Worm (Caenorhabditis elegans) whole organism, L2 larva: ENCODE measurements around the gene K08D8.11.
A peak's percentile ranks its signal among the peaks of the same experiment; 100 is the strongest.

Experiments
- C34F6.9 ChIP-seq: fragments of 150-350 bp; optimal IDR thresholded peaks from 2 replicates; lab custom pipeline; 2014; ENCODE audit warnings: missing biosample characterization, missing genetic modification characterization
- R02D3.7 ChIP-seq: fragments of 150-350 bp; optimal IDR thresholded peaks from 2 replicates; lab custom pipeline; 2014; ENCODE audit warnings: missing biosample characterization, missing genetic modification characterization
- blmp-1 ChIP-seq: sonication (generic microtip); optimal IDR thresholded peaks from 2 replicates; lab custom pipeline; 2017; ENCODE audit warnings: missing genetic modification characterization, mild to moderate bottlenecking, missing compliant biosample characterization, antibody characterized with exemption, moderate library complexity; ENCODE audit not compliant: insufficient read depth
- crh-2 ChIP-seq: sonication (generic microtip); optimal IDR thresholded peaks from 2 replicates; lab custom pipeline; 2017; ENCODE audit warnings: missing biosample characterization, missing genetic modification characterization
- dmd-4 ChIP-seq: sonication (generic microtip); optimal IDR thresholded peaks from 2 replicates; lab custom pipeline; 2017; ENCODE audit warnings: missing biosample characterization, missing genetic modification characterization
- elt-3 ChIP-seq: sonication (generic microtip); optimal IDR thresholded peaks from 2 replicates; lab custom pipeline; 2017; ENCODE audit warnings: missing biosample characterization, missing genetic modification characterization
- fos-1 ChIP-seq: fragments of 150-350 bp; optimal IDR thresholded peaks from 2 replicates; lab custom pipeline; 2014; ENCODE audit warnings: missing biosample characterization, missing genetic modification characterization
- lsy-2 ChIP-seq, 2 experiments: fragments of 150-350 bp in 1 of 2; sonication (generic microtip) in 1 of 2; optimal IDR thresholded peaks; 2 replicates each; lab custom pipeline; 2014 to 2017; ENCODE audit warnings: missing biosample characterization in 2 of 2, missing genetic modification characterization in 2 of 2
- mbf-1 ChIP-seq: sonication (generic microtip); optimal IDR thresholded peaks from 2 replicates; lab custom pipeline; 2017; ENCODE audit warnings: missing biosample characterization, missing genetic modification characterization
- mdl-1 ChIP-seq, 2 experiments: fragments of 150-350 bp in 1 of 2; sonication (generic microtip) in 1 of 2; optimal IDR thresholded peaks; 2 replicates each; lab custom pipeline; 2017; ENCODE audit warnings: missing biosample characterization in 2 of 2, missing genetic modification characterization in 2 of 2
- nhr-23 ChIP-seq: fragments of 150-350 bp; optimal IDR thresholded peaks from 2 replicates; lab custom pipeline; 2014; ENCODE audit warnings: missing biosample characterization, missing genetic modification reagents, missing genetic modification characterization
- nhr-77 ChIP-seq: fragments of 150-350 bp; optimal IDR thresholded peaks from 2 replicates; lab custom pipeline; 2014; ENCODE audit warnings: missing biosample characterization, missing genetic modification characterization
- sem-4 ChIP-seq: fragments of 150-350 bp; optimal IDR thresholded peaks from 2 replicates; lab custom pipeline; 2014; ENCODE audit warnings: missing biosample characterization, missing genetic modification reagents, missing genetic modification characterization
- skn-1 ChIP-seq: sonication (generic microtip); optimal IDR thresholded peaks from 2 replicates; lab custom pipeline; 2017; ENCODE audit warnings: missing biosample characterization, missing genetic modification characterization
- sma-3 ChIP-seq: sonication (generic microtip); optimal IDR thresholded peaks from 2 replicates; lab custom pipeline; 2016; ENCODE audit warnings: missing genetic modification reagents, missing genetic modification characterization, missing compliant biosample characterization
- sma-9 ChIP-seq, 2 experiments: fragments of 150-350 bp in 1 of 2; sonication (generic microtip) in 1 of 2; optimal IDR thresholded peaks; 2 replicates each; lab custom pipeline; 2014 to 2016; ENCODE audit warnings: missing genetic modification characterization in 2 of 2, mild to moderate bottlenecking in 1 of 2, missing biosample characterization in 1 of 2, missing compliant biosample characterization in 1 of 2, missing genetic modification reagents in 1 of 2, moderate library complexity in 1 of 2
- unc-55 ChIP-seq: fragments of 150-350 bp; sonication (generic microtip); optimal IDR thresholded peaks from 3 replicates; lab custom pipeline; 2014; ENCODE audit warnings: missing biosample characterization, missing genetic modification reagents, missing genetic modification characterization
- unc-62 ChIP-seq: fragments of 150-350 bp; optimal IDR thresholded peaks from 2 replicates; lab custom pipeline; 2014; ENCODE audit warnings: missing biosample characterization, missing genetic modification reagents, missing genetic modification characterization
- ztf-1 ChIP-seq: fragments of 200-800 bp; sonication (Bioruptor generic); conservative IDR thresholded peaks from 2 replicates; pipeline ENCODE4 v1.3.6; 2022; ENCODE audit warnings: missing genetic modification characterization, missing compliant biosample characterization

The K08D8.11 gene

DNA sequence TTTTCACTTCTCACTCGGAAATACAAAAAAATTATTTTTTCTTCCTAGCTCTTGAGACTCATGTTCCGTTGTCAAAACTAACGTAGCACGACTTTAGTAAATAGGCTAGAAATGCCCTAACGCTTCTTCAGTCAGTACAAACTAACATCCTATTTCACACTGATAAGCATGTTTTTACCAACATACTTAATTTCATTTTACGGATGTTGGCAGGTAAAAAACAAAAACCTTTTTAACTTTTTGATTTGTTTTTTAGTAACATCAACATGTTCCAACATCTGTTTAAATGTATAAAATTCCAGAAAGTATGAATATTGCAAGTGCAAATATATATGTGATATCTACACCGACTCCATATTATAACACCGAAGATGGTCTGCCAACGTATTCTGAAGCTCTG, 5.2 kb downstream of the K08D8.11 start, which contains the start of gene K08D8.10:
Gene K08D8.10 (plus strand): TSS at position 301 of the 400 bp plus-strand sequence.
- TF ChIP-seq nhr-23 (tag; lab: Kevin White, UChicago) = no peak
- TF ChIP-seq blmp-1 (tag; lab: Kevin White, UChicago) = no peak
- no peak for TF ChIP-seq C34F6.9 (tag; lab: Kevin White, UChicago)
- no peak for TF ChIP-seq unc-55 (GFP tag; lab: Kevin White, UChicago)
- TF ChIP-seq, all 48 proteins: peak for 0

DNA sequence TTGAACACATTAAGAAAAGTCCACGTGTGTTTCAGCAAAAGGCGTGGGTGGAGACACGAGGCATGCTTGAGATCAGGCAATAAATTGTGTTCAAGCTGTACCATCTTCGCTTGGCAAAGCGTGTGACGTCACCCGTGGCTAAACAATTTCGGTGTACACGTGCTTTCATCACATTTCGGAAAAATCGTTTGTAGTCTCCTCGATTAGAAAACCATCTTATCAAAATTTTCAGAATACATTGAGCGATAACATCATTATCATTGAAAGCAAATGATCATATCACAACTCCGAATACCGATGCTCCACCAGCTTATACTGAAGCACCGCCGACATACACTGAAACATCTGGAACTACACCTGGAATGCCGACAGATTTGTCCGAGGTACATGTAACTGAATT, 6.5 kb downstream of the K08D8.11 start:
- no peak for TF ChIP-seq R02D3.7 (tag; lab: Kevin White, UChicago)
- peak; percentile 39 for TF ChIP-seq sma-9 (GFP tag; optimal IDR thresholded peaks at IDR 0.05; lab: Kevin White, UChicago)
- TF ChIP-seq sma-9 (tag; optimal IDR thresholded peaks at IDR 0.05; lab: Kevin White, UChicago) = no peak
- peak; percentile 69 for TF ChIP-seq fos-1 (tag; lab: Kevin White, UChicago)

DNA sequence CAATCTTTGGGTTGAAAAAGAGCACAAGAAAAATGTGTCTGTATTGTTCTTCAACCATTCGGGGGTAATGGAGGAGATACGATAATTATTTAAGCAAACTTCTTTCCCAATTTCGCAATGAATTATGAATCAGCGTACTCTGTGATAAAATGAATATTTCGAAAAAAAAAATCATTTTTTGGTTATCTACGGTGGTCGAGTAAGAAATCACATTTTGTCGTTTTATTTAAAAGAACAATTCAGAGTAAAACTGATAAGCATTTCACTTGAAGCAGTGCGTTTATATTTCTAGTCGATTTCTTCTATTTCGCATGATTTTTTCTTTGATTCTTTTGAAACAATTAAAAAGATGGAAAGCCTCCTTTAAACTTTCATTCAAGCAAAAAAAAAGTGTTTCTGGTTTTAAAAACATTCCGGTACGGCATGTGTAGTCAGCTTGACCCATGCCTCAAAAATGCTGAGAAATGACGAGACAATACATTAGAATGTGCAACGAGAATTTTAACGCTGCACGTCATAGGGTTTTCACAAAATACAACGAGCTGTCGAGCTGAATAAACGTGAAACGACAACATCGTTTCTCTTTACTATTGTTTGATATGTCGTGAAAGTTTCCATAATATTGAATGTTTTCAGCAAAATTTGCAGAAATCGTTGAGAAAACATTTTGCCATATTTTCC, 7.5 kb downstream of the K08D8.11 start, which contains the start of gene K08D8.2:
Gene K08D8.2 (plus strand): TSS at position 631 of the 681 bp plus-strand sequence.
- TF ChIP-seq elt-3 (tag; lab: Kevin White, UChicago) = no peak
- TF ChIP-seq fos-1 (tag; lab: Kevin White, UChicago) = peak; percentile 66

DNA sequence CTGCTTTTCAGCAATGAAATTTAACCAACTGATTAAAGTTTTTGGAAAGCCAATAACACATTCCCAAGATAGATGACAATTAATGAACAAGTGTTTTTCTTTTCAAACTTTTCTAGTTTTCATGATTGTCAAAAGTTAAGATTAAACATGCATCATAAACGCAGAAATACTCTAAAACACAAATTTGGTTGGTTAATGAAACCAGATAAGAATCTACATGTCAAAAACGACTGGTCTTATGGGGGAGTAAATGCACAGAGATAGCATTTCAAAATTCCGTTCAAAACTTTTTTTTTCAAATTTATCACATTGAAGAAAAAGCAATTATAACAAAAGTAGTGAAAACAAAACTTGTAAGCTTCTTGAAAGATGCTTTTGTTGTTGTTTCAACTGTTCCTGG, 8.6 kb downstream of the K08D8.11 start:
- TF ChIP-seq fos-1 (tag; lab: Kevin White, UChicago) (peak; percentile 55), C34F6.9 (tag; lab: Kevin White, UChicago) (no peak)
- TF ChIP-seq, all 48 proteins: peak for 1

DNA sequence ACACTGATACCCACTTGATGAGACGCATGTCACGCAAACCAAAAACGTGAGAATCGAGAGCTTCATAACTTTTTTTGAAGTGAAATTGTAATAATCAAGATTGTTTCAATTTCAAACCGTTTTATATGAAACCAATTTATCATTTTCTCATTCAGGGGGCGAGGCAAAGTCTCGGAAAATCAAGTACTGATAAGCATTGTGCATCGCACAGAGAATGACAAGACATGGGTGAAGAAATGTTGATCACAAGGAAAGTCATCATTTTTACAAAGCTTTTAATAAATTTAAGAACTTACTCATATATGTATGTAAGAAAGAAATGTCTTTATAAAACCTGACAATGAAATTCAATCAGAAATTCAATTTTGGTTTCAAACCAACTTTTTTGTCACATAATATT, 11.4 kb downstream of the K08D8.11 start, which contains the start of gene K08D8.3:
Gene K08D8.3 (minus strand): TSS at position 131 of the 400 bp plus-strand sequence.
- peak; percentile 89 for TF ChIP-seq fos-1 (tag; lab: Kevin White, UChicago)
- TF ChIP-seq sma-9 (GFP tag; optimal IDR thresholded peaks at IDR 0.05; lab: Kevin White, UChicago) = peak; percentile 32
- TF ChIP-seq sma-9 (tag; optimal IDR thresholded peaks at IDR 0.05; lab: Kevin White, UChicago) = no peak
- TF ChIP-seq skn-1 = peak; percentile 89
- TF ChIP-seq ztf-1 = no peak

DNA sequence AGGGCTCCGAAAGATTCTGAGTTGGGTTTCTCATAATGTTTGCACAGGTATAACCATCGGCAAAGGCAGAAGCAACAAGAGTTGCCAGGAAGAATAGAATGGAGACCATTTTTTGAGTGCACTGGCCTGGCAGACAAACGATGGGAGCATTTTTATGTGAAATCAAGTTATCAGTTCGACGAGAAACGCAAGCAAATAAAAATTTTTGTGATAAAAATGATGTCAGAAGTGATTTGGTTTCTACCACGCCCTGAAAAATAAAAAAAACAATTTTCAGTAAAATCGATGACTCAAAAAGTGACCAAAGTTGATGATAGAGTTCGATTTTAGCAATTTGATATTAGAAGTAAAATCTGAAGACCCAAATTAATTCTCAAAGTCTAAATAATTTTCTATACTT, 14.8 kb downstream of the K08D8.11 start, which contains the start of gene K08D8.4:
Gene K08D8.4 (minus strand): TSS at position 128 of the 400 bp plus-strand sequence.
- no peak for TF ChIP-seq blmp-1 (tag; lab: Kevin White, UChicago)
- peak; percentile 86 for TF ChIP-seq fos-1 (tag; lab: Kevin White, UChicago)

DNA sequence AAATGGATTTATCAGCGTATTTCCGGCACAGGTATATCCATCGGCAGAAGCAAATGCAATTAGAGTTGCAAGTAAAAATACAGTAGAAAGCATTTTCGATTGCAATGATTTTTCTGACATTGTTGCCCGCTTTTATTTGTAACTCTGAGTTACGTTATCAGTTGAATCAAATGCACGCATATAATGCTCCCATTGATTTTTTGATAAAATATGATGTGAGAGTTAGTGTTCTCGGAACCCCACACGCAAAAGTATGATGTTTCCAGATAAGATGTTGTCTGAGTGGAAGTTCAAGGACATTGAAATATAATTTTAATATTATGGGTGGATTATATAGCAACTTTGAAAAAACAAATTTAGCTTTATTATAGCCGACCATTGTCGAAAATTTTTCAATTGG, 16.9 kb downstream of the K08D8.11 start, which contains the start of gene K08D8.5:
Gene K08D8.5 (minus strand): TSS at position 140 of the 400 bp plus-strand sequence.
- TF ChIP-seq sma-9 (GFP tag; optimal IDR thresholded peaks at IDR 0.05; lab: Kevin White, UChicago) (peak; percentile 51), sma-9 (tag; optimal IDR thresholded peaks at IDR 0.05; lab: Kevin White, UChicago) (no peak), fos-1 (tag; lab: Kevin White, UChicago) (peak; percentile 79), dmd-4 (tag; lab: Kevin White, UChicago) (no peak)

DNA sequence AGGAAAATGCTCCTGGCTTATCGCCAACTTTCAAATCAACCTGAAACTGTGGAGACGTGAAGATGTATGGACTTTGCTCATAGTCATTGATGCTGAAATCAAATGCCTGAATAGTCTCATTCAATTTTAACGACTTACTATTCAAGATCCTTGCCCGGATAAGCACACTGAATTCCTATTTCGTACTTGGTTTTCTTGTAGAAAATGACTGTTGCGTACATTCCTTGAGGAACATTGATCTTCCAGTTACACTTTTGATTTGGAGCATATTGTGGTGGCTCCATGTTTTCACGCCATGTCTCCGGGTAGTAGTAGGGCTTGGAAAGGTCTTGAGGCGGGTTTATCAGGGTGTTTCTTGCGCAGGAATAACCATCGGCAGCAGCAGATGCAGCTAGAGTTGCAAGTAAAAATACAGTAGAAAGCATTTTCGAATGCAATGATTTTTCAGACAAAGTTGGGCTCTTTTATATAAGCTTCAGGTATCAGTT, 19.5 kb downstream of the K08D8.11 start, which contains the start of gene irg-6:
Gene irg-6 (minus strand): TSS at position 438 of the 488 bp plus-strand sequence.
- TF ChIP-seq unc-62 (GFP tag; lab: Kevin White, UChicago) (no peak), nhr-77 (tag; lab: Kevin White, UChicago) (no peak), R02D3.7 (tag; lab: Kevin White, UChicago) (no peak), mbf-1 (tag; lab: Kevin White, UChicago) (no peak), mdl-1 (tag; optimal IDR thresholded peaks at IDR 0.05; lab: Kevin White, UChicago) (no peak), crh-2 (tag; lab: Kevin White, UChicago) (no peak)

DNA sequence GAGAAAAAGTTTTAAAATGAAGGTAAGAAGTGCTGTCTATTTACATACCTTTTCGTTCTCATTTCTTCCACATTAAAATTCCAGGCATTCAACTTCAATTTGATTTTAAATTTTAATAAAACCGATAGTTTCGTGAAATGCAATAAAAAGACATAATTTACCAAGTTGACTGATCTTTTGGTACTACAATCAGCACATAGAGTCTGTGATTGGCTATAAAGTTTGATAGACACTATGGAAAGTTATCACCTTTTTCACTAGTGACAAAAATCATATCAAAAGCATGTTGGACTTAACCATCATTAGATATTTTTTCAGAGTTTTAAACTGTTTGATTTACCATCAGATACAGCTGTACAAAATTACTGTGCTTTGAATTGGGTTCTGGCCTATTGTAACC, 20.4 kb downstream of the K08D8.11 start, which contains the start of gene srz-15:
Gene srz-15 (plus strand): TSS at position 301 of the 400 bp plus-strand sequence.
- no peak for TF ChIP-seq unc-55 (GFP tag; lab: Kevin White, UChicago)
- no peak for TF ChIP-seq mdl-1 (tag; optimal IDR thresholded peaks at IDR 0.05; lab: Kevin White, UChicago)
- no peak for TF ChIP-seq sem-4
- TF ChIP-seq lsy-2 (tag; optimal IDR thresholded peaks at IDR 0.05; lab: Kevin White, UChicago) = no peak
- no peak for TF ChIP-seq R02D3.7 (tag; lab: Kevin White, UChicago)
- TF ChIP-seq sma-3 (GFP tag; lab: Kevin White, UChicago) = no peak
